Worm (Caenorhabditis elegans) whole organism, young adult: ENCODE data around the gene oig-8.
A peak's percentile ranks its signal among the peaks of the same experiment; 100 is the strongest.

ENCODE experiments used
- B0336.3 ChIP-seq: fragments of 200-800 bp; sonication (Bioruptor generic); IDR thresholded peaks from 2 replicates; pipeline ENCODE4 v1.3.6; 2022; ENCODE audit warnings: missing genetic modification characterization, missing compliant biosample characterization
- F10E7.11 ChIP-seq: sonication (generic microtip); optimal IDR thresholded peaks from 2 replicates; lab custom pipeline; 2017; ENCODE audit warnings: mild to moderate bottlenecking, missing genetic modification characterization, moderate library complexity, missing compliant biosample characterization
- F33H1.4 ChIP-seq: fragments of 200-800 bp; sonication (Bioruptor generic); IDR thresholded peaks from 2 replicates; pipeline ENCODE4 v1.3.6; 2022; ENCODE audit warnings: missing genetic modification reagents, missing genetic modification characterization, missing compliant biosample characterization
- K12H6.12 ChIP-seq: fragments of 200-800 bp; sonication (Bioruptor generic); optimal IDR thresholded peaks from 2 replicates; lab custom pipeline; 2018; ENCODE audit warnings: mild to moderate bottlenecking, missing genetic modification characterization, missing compliant biosample characterization
- Y79H2A.3 ChIP-seq: fragments of 200-800 bp; sonication (Bioruptor generic); conservative IDR thresholded peaks from 2 replicates; pipeline ENCODE4 v1.3.6; 2022; ENCODE audit warnings: missing genetic modification reagents, missing genetic modification characterization, missing compliant biosample characterization
- aptf-3 ChIP-seq: fragments of 200-800 bp; sonication (Bioruptor generic); IDR thresholded peaks from 2 replicates; pipeline ENCODE4 v1.3.6; 2022; ENCODE audit warnings: missing genetic modification characterization, missing compliant biosample characterization
- ceh-100 ChIP-seq: fragments of 200-800 bp; sonication (Bioruptor generic); IDR thresholded peaks from 2 replicates; pipeline ENCODE4 v1.3.6; 2022; ENCODE audit warnings: missing genetic modification reagents, missing genetic modification characterization, missing compliant biosample characterization
- dpl-1 ChIP-seq: fragments of 150-350 bp; optimal IDR thresholded peaks from 2 replicates; lab custom pipeline; 2014; ENCODE audit warnings: missing biosample characterization, missing genetic modification reagents, missing genetic modification characterization
- ekl-4 ChIP-seq: fragments of 200-800 bp; sonication (Bioruptor generic); IDR thresholded peaks from 2 replicates; pipeline ENCODE4 v1.3.6; 2022; ENCODE audit warnings: missing genetic modification reagents, missing genetic modification characterization, missing compliant biosample characterization
- fkh-3 ChIP-seq: sonication (generic microtip); optimal IDR thresholded peaks from 2 replicates; lab custom pipeline; 2016; ENCODE audit warnings: mild to moderate bottlenecking, missing genetic modification characterization, missing compliant biosample characterization
- hlh-26 ChIP-seq: fragments of 200-800 bp; sonication (Bioruptor generic); conservative IDR thresholded peaks from 2 replicates; pipeline ENCODE4 v1.3.6; 2022; ENCODE audit warnings: missing genetic modification reagents, missing genetic modification characterization, missing compliant biosample characterization
- hsf-1 ChIP-seq: fragments of 200-800 bp; sonication (Bioruptor generic); IDR thresholded peaks from 2 replicates; pipeline ENCODE4 v1.3.6; 2022; ENCODE audit warnings: missing genetic modification reagents, missing genetic modification characterization, missing compliant biosample characterization
- lag-1 ChIP-seq: fragments of 200-800 bp; sonication (Bioruptor generic); IDR thresholded peaks from 2 replicates; pipeline ENCODE4 v1.3.6; 2022; ENCODE audit warnings: missing genetic modification reagents, missing genetic modification characterization, missing compliant biosample characterization
- let-526 ChIP-seq: fragments of 200-800 bp; sonication (Bioruptor generic); IDR thresholded peaks from 2 replicates; pipeline ENCODE4 v1.3.6; 2022; ENCODE audit warnings: missing genetic modification reagents, missing genetic modification characterization, missing compliant biosample characterization
- let-607 ChIP-seq, 2 experiments: fragments of 200-800 bp in 1 of 2; sonication (Bioruptor generic) in 1 of 2; sonication (generic microtip) in 1 of 2; optimal IDR thresholded peaks; 2 replicates each; lab custom pipeline; 2016 to 2018; ENCODE audit warnings: mild to moderate bottlenecking in 2 of 2, missing compliant biosample characterization in 2 of 2, missing genetic modification characterization in 2 of 2, moderate library complexity in 2 of 2, missing genotype in 1 of 2
- lin-40 ChIP-seq: sonication (generic microtip); optimal IDR thresholded peaks from 2 replicates; lab custom pipeline; 2016; ENCODE audit warnings: missing genetic modification characterization, mild to moderate bottlenecking, missing compliant biosample characterization, missing genotype, missing genetic modification reagents
- lin-54 ChIP-seq: fragments of 200-800 bp; sonication (Bioruptor generic); optimal IDR thresholded peaks from 2 replicates; lab custom pipeline; 2018; ENCODE audit warnings: mild to moderate bottlenecking, missing genetic modification characterization, missing compliant biosample characterization
- lir-1 ChIP-seq: fragments of 200-800 bp; sonication (Bioruptor generic); conservative IDR thresholded peaks from 2 replicates; pipeline ENCODE4 v1.3.6; 2022; ENCODE audit warnings: missing genetic modification reagents, missing genetic modification characterization, missing compliant biosample characterization
- madf-8 ChIP-seq: fragments of 200-800 bp; sonication (Bioruptor generic); conservative IDR thresholded peaks from 2 replicates; pipeline ENCODE4 v1.3.6; 2022; ENCODE audit warnings: missing genetic modification reagents, missing genetic modification characterization, missing compliant biosample characterization
- mel-28 ChIP-seq: sonication (generic microtip); optimal IDR thresholded peaks from 2 replicates; lab custom pipeline; 2016; ENCODE audit warnings: borderline replicate concordance, mild to moderate bottlenecking, missing genetic modification characterization, missing compliant biosample characterization
- mxl-1 ChIP-seq: sonication (generic microtip); optimal IDR thresholded peaks from 2 replicates; lab custom pipeline; 2016; ENCODE audit warnings: missing genetic modification characterization, missing compliant biosample characterization
- nhr-179 ChIP-seq: sonication (generic microtip); optimal IDR thresholded peaks from 2 replicates; lab custom pipeline; 2016; ENCODE audit warnings: mild to moderate bottlenecking, missing genetic modification characterization, missing compliant biosample characterization
- nhr-80 ChIP-seq: sonication (generic microtip); optimal IDR thresholded peaks from 2 replicates; lab custom pipeline; 2016; ENCODE audit warnings: missing genetic modification characterization, missing compliant biosample characterization
- nhr-90 ChIP-seq: sonication (generic microtip); optimal IDR thresholded peaks from 2 replicates; lab custom pipeline; 2016; ENCODE audit warnings: missing genotype, mild to moderate bottlenecking, missing genetic modification characterization, missing compliant biosample characterization
- pbrm-1 ChIP-seq: fragments of 200-800 bp; sonication (Bioruptor generic); IDR thresholded peaks from 2 replicates; pipeline ENCODE4 v1.3.6; 2022; ENCODE audit warnings: missing genetic modification reagents, missing genetic modification characterization, missing compliant biosample characterization
- sdz-38 ChIP-seq: sonication (generic microtip); optimal IDR thresholded peaks from 2 replicates; lab custom pipeline; 2016; ENCODE audit warnings: missing genotype, missing genetic modification characterization, missing compliant biosample characterization
- sptf-2 ChIP-seq: fragments of 200-800 bp; sonication (Bioruptor generic); optimal IDR thresholded peaks from 2 replicates; lab custom pipeline; 2018; ENCODE audit warnings: mild to moderate bottlenecking, missing genetic modification characterization, missing compliant biosample characterization
- ztf-18 ChIP-seq: sonication (generic microtip); optimal IDR thresholded peaks from 2 replicates; lab custom pipeline; 2016; ENCODE audit warnings: missing genotype, mild to moderate bottlenecking, missing genetic modification characterization, missing compliant biosample characterization
- ztf-26 ChIP-seq: sonication (generic microtip); optimal IDR thresholded peaks from 2 replicates; lab custom pipeline; 2017; ENCODE audit warnings: missing genetic modification characterization, missing compliant biosample characterization
- ztf-3 ChIP-seq: fragments of 200-800 bp; sonication (Bioruptor generic); optimal IDR thresholded peaks from 2 replicates; lab custom pipeline; 2018; ENCODE audit warnings: mild to moderate bottlenecking, missing genetic modification characterization, missing compliant biosample characterization

The oig-8 gene

DNA sequence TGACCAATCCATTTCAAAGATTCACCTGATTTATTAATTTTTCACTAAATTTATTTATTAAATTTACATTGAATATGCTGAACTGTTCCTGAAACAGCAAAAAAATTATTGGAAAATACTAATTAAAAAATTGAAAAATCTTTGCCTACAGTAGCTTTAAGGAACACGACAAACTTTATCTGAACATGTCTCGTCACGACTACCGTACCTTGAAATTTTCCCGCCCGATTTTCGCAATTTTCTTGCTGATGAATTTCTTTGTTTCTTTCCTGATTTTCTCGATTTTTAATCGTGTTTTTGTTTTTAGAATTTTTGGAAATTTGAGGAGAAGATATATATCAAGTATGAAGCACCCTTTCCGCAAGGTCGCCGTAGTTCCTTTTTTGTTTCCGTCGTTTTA, 34.0 kb upstream of the oig-8 start (continued):
- 0 out of 2 replicates have a peak, but pooled peaks have one; percentile 34 for TF ChIP-seq hsf-1 (GFP tag; lab: Robert Waterston, UW)

DNA sequence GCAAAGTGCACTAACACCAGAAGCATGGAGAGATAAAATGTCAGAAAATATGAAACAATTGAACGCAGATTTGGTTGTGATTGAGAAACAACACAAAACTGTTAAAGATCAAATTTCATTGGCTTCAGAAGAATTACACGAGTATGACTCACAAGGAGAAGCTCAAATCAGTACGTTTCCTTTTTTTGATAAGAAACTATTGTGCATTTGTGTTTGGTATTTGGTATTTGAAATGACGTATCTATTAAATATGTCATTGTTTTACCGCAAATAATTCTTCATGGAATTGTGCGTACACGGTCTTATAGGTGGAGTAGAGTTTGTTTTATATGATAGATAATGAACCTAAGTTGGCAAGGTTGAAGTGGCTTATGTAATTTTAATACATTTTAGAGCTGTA, 32.6 kb upstream of the oig-8 start:
- no peak for TF ChIP-seq let-607 (tag; optimal IDR thresholded peaks at IDR 0.05; lab: Kevin White, UChicago)
- TF ChIP-seq Y79H2A.3 (GFP tag; lab: Robert Waterston, UW) = no peak
- TF ChIP-seq nhr-80 (tag; lab: Kevin White, UChicago) = peak; percentile 43

DNA sequence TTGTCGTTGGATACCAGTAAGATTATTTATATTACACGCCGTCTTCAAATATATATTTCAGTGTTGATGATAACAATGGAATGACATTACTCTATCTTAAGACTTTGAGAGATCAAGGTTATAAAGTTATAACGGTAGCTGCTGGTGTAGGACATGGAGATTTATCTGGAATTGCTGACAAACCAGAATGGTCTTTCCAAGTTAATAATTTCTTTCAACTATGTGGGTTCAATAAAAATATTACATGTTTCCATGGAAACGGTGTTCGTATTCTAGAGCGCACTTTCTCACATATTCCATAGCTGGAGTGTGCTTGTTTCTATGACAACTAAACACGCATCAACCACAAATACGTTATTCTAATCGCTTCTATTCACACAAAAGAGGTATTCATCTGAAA, 30.8 kb upstream of the oig-8 start, which contains the start of gene ift-74:
Gene ift-74 (plus strand): TSS at position 301 of the 400 bp plus-strand sequence.
- TF ChIP-seq ceh-100 (GFP tag; lab: Robert Waterston, UW) (no peak), mel-28 (tag; lab: Kevin White, UChicago) (no peak), hlh-26 (GFP tag; lab: Robert Waterston, UW) (no peak), madf-8 (GFP tag; lab: Robert Waterston, UW) (no peak), fkh-3 (no peak), ztf-18 (tag; lab: Kevin White, UChicago) (no peak), nhr-179 (no peak), K12H6.12 (no peak), F33H1.4 (GFP tag; lab: Robert Waterston, UW) (no peak), B0336.3 (GFP tag; lab: Robert Waterston, UW) (no peak), aptf-3 (GFP tag; lab: Robert Waterston, UW) (no peak), ekl-4 (no peak), ztf-3 (GFP tag; lab: Kevin White, UChicago) (no peak), F10E7.11 (tag; lab: Kevin White, UChicago) (no peak)

DNA sequence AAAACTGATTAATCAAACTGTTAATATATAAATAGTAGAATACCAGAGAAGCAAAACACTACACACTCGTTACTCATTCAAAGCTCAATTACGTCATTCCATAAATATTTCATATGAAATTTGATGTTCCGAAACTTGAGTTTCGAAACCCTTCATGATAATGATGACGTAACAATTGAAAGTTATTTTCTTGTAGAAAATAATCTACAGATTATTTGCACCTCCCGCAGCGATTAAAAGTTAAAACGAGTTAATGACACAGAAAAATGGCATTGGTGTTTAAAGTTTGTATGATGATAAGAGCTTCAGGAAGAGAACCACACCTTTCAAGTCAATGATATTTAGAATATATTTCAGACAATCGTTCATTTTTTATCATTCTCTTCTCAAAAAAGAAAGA, 25.0 kb upstream of the oig-8 start, which contains the start of gene H43E16.1:
Gene H43E16.1 (plus strand): TSS at position 375 of the 400 bp plus-strand sequence.
- TF ChIP-seq nhr-80 (tag; lab: Kevin White, UChicago) (peak; percentile 64), nhr-90 (tag; lab: Kevin White, UChicago) (no peak)

DNA sequence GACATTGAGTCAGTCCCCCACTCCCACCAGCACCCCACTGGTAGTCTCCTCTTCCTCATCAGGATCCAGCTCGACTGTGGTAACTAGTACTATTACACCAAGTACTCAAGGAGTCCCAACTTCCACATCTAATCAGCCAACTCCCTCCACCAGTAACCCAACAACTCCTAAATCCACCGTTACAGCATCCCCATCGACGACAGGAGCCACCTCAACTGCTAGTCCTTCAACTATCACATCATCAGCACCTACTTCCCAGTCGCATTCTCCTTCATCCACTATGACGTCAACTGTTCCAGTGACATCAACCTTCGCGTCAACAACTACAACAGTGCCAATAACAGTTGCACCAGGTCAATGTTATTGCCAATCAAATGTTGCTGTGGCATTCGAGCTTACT, 19.6 kb upstream of the oig-8 start:
- TF ChIP-seq lin-54 (GFP tag; lab: Kevin White, UChicago) (no peak), lag-1 (no peak), ztf-26 (no peak), let-526 (GFP tag; lab: Robert Waterston, UW) (no peak), mxl-1 (tag; lab: Kevin White, UChicago) (no peak), sdz-38 (tag; lab: Kevin White, UChicago) (no peak), dpl-1 (no peak), ztf-18 (tag; lab: Kevin White, UChicago) (no peak)

DNA sequence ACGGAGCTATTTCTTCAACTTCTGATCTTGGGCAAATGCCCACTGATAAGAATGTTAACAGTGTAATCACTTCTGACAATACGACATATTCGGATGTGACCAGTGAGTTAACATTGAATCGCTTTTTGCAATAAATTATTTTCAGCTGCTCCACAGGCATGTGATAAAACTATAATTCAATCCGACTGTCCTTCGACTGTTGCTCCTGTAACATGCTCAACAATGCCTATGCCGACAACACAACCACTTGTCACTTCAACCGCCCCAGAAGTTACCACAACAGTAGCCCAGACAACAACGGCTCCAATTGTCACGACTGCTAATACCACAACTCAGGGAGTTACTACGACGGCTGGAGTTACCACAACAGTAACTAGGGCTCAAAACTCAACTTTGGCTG, 18.6 kb upstream of the oig-8 start:
- TF ChIP-seq lin-40 (tag; lab: Kevin White, UChicago) (no peak), ztf-3 (GFP tag; lab: Kevin White, UChicago) (no peak), lir-1 (no peak), pbrm-1 (no peak), sptf-2 (GFP tag; lab: Kevin White, UChicago) (no peak)
- TF ChIP-seq, all 124 proteins: peak for 0
